Fruit fly (Drosophila melanogaster): ENCODE measurements around the gene Pfdn6.

Gene Pfdn6

DNA sequence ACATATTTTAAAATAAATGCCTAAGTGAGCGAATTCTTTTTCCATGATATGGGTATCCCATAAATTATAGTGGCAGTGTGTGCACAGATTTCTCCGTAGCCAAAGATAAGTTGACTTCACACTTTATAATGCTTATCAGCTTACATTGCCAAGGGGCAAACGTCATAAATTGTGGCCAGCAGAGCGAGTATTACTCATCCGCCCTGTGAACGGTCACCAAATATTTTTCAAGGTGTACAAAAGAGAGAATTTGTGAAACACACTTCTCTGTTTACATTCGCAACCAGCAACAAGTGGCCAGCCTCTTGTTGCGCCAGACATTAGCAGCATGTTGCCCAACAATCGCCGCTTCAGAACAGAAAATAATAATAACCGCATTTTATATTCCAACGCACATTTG is 9.4 kb downstream of the Pfdn6 start (continued):
- TF ChIP-seq mld (GFP tag; IDR thresholded peaks at IDR 0.05; ENCODE audit: partially characterized antibody) (no peak), Dp (GFP tag; optimal IDR thresholded peaks at IDR 0.05) (no peak), stwl (tag; optimal IDR thresholded peaks at IDR 0.05) (no peak), CG11723 (GFP tag; optimal IDR thresholded peaks at IDR 0.05) (peak; percentile 25), dm (GFP tag; optimal IDR thresholded peaks at IDR 0.05) (no peak), sens-2 (GFP tag; IDR thresholded peaks at IDR 0.05) (peak; percentile 77), CG2116 (GFP tag; optimal IDR thresholded peaks at IDR 0.05) (no peak), CG13775 (GFP tag; optimal IDR thresholded peaks at IDR 0.05) (no peak), Hr51 (GFP tag; optimal IDR thresholded peaks at IDR 0.05) (peak in 1 of 2 experiments; percentile 36), zf30C (GFP tag; optimal IDR thresholded peaks at IDR 0.05) (peak; percentile 70), run (tag; optimal IDR thresholded peaks at IDR 0.05) (peak; percentile 39), maf-S (GFP tag; optimal IDR thresholded peaks at IDR 0.05) (no peak), org-1 (GFP tag; optimal IDR thresholded peaks at IDR 0.05) (no peak), CG7786 (GFP tag; optimal IDR thresholded peaks at IDR 0.05) (peak; percentile 11), Adf1 (GFP tag; IDR thresholded peaks at IDR 0.05) (no peak; the same call in 1 of the 2 replicates), CG11247 (GFP tag; IDR thresholded peaks at IDR 0.05) (no peak), CG15601 (tag; optimal IDR thresholded peaks at IDR 0.05) (no peak), CG32532 (GFP tag; IDR thresholded peaks at IDR 0.05) (peak; percentile 66; the same call in 1 of the 2 replicates), Ptx1 (GFP tag; IDR thresholded peaks at IDR 0.05) (no peak), twi (tag; optimal IDR thresholded peaks at IDR 0.05) (no peak), Hey (tag; optimal IDR thresholded peaks at IDR 0.05) (peak; percentile 23), CG1603 (tag; optimal IDR thresholded peaks at IDR 0.05) (peak; percentile 47), Hand (GFP tag; optimal IDR thresholded peaks at IDR 0.05) (no peak), CoRest (tag; optimal IDR thresholded peaks at IDR 0.05) (no peak), Ssrp (tag; optimal IDR thresholded peaks at IDR 0.05) (no peak), CG16863 (GFP tag; optimal IDR thresholded peaks at IDR 0.05) (no peak), CG1792 (GFP tag; optimal IDR thresholded peaks at IDR 0.05) (no peak), Atf-2 (GFP tag; optimal IDR thresholded peaks at IDR 0.05) (no peak), CG10366 (GFP tag; IDR thresholded peaks at IDR 0.05) (no peak), Sox102F (GFP tag; optimal IDR thresholded peaks at IDR 0.05) (no peak), CG16815 (GFP tag; optimal IDR thresholded peaks at IDR 0.05) (no peak), Poxn (GFP tag; IDR thresholded peaks at IDR 0.05) (no peak), Rx (GFP tag; IDR thresholded peaks at IDR 0.05) (no peak), ewg (GFP tag; optimal IDR thresholded peaks at IDR 0.05) (no peak), CG7987 (GFP tag; optimal IDR thresholded peaks at IDR 0.05) (peak; percentile 39), Fer3 (tag; optimal IDR thresholded peaks at IDR 0.05) (peak; percentile 19), cato (GFP tag; optimal IDR thresholded peaks at IDR 0.05; ENCODE audit: borderline replicate concordance) (no peak), Lim3 (GFP tag; IDR thresholded peaks at IDR 0.05) (no peak), dan (GFP tag; IDR thresholded peaks at IDR 0.05) (no peak), trem (tag; optimal IDR thresholded peaks at IDR 0.05) (no peak), trh (GFP tag; optimal IDR thresholded peaks at IDR 0.05) (no peak), usp (GFP tag; optimal IDR thresholded peaks at IDR 0.05) (no peak), caup (GFP tag; optimal IDR thresholded peaks at IDR 0.05; ENCODE audit: severe bottlenecking) (peak; percentile 68), unpg (GFP tag; optimal IDR thresholded peaks at IDR 0.05) (peak; percentile 49), CG42726 (GFP tag; IDR thresholded peaks at IDR 0.05; ENCODE audit: partially characterized antibody) (no peak), rib (GFP tag; IDR thresholded peaks at IDR 0.05) (no peak), unc-4 (GFP tag; IDR thresholded peaks at IDR 0.05; ENCODE audit: partially characterized antibody) (no peak), nmo (GFP tag; optimal IDR thresholded peaks at IDR 0.05) (no peak), vvl (GFP tag; IDR thresholded peaks at IDR 0.05) (peak; percentile 75), CG12299 (tag; optimal IDR thresholded peaks at IDR 0.05) (no peak), lilli (GFP tag; optimal IDR thresholded peaks at IDR 0.05) (peak; percentile 41)

All from whole organism, embryonic.